Worm (Caenorhabditis elegans): Measurements from ENCODE around the gene nhr-275.

- TF ChIP-seq lin-15B (tag; optimal IDR thresholded peaks at IDR 0.05) (no peak), ztf-11 (tag; optimal IDR thresholded peaks at IDR 0.05) (no peak), Y116A8C.19 (tag; optimal IDR thresholded peaks at IDR 0.05; ENCODE audit: borderline replicate concordance) (no peak), nhr-76 (tag; optimal IDR thresholded peaks at IDR 0.05) (no peak), fos-1 (tag; optimal IDR thresholded peaks at IDR 0.05) (no peak), fkh-4 (tag; optimal IDR thresholded peaks at IDR 0.05; ENCODE audit: borderline replicate concordance) (no peak), ztf-4 (tag; optimal IDR thresholded peaks at IDR 0.05) (no peak), ceh-82 (tag; optimal IDR thresholded peaks at IDR 0.05) (no peak), snpc-4 (tag; optimal IDR thresholded peaks at IDR 0.05) (no peak), F16B12.6 (tag; optimal IDR thresholded peaks at IDR 0.05) (no peak), elt-3 (tag; optimal IDR thresholded peaks at IDR 0.05) (no peak)
Measured at ce11 chrV:2290329-2290728, 23.5 kb upstream of the nhr-275 start, which contains the start of gene nhr-225.
